Worm (Caenorhabditis elegans) whole organism, L3 larva: ENCODE measurements around the gene str-153.

Source experiments
- ZK546.5 ChIP-seq: sonication (generic microtip); optimal IDR thresholded peaks from 2 replicates; lab custom pipeline; 2017; ENCODE audit warnings: missing biosample characterization, missing genetic modification characterization
- aly-2 ChIP-seq: fragments of 150-350 bp; optimal IDR thresholded peaks from 2 replicates; lab custom pipeline; 2014; ENCODE audit warnings: missing biosample characterization, missing genetic modification characterization
- elt-1 ChIP-seq: fragments of 150-350 bp; optimal IDR thresholded peaks from 2 replicates; lab custom pipeline; 2014; ENCODE audit warnings: missing biosample characterization, missing genetic modification characterization
- lin-39 ChIP-seq: fragments of 150-350 bp; optimal IDR thresholded peaks from 2 replicates; lab custom pipeline; 2018; ENCODE audit warnings: missing biosample characterization, missing genetic modification reagents, missing genetic modification characterization
- lsy-12 ChIP-seq: sonication (generic microtip); optimal IDR thresholded peaks from 2 replicates; lab custom pipeline; 2016; ENCODE audit warnings: mild to moderate bottlenecking, missing genetic modification characterization, missing compliant biosample characterization
- nfya-1 ChIP-seq: sonication (generic microtip); optimal IDR thresholded peaks from 2 replicates; lab custom pipeline; 2017; ENCODE audit warnings: missing genetic modification characterization, mild to moderate bottlenecking, missing compliant biosample characterization, antibody characterized with exemption, moderate library complexity; ENCODE audit not compliant: insufficient read depth
- nhr-23 ChIP-seq: fragments of 150-350 bp; optimal IDR thresholded peaks from 2 replicates; lab custom pipeline; 2014; ENCODE audit warnings: missing biosample characterization, missing genetic modification reagents, missing genetic modification characterization
- pqm-1 ChIP-seq: fragments of 150-350 bp; optimal IDR thresholded peaks from 2 replicates; lab custom pipeline; 2017; ENCODE audit warnings: missing biosample characterization, missing genetic modification characterization, inconsistent platforms
- unc-39 ChIP-seq: sonication (generic microtip); optimal IDR thresholded peaks from 4 replicates; lab custom pipeline; 2017; ENCODE audit warnings: missing biosample characterization, missing genetic modification characterization
- ztf-4 ChIP-seq: fragments of 150-350 bp; optimal IDR thresholded peaks from 2 replicates; lab custom pipeline; 2014; ENCODE audit warnings: missing biosample characterization, missing genetic modification characterization

DNA sequence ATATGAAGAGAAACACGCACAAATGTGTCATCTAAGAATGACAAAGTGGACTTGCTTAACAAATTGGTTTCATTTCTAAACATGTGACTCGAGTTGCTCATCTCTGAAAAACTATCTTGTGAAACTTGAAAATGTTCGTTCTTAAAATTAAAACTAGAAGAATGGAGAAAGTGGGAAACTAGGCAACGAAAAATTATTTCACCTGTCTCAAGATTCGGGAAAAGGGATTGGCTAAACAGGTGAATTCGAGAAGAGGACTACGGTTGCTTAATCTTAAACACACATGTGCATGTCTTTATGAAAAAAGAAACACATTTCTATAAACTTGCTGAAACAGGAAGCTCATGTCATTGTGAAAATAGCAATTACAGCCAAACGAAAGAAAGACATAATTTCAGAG lies 46.8 kb downstream of the str-153 start, which contains the start of gene srz-24:
- no peak for TF ChIP-seq unc-39 (tag; lab: Kevin White, UChicago)
- TF ChIP-seq ztf-4 (tag; lab: Kevin White, UChicago): no peak
- TF ChIP-seq ZK546.5 (tag; lab: Kevin White, UChicago): no peak
- no peak for TF ChIP-seq lsy-12
- TF ChIP-seq elt-1 (tag; lab: Kevin White, UChicago): no peak
- no peak for TF ChIP-seq aly-2 (tag; lab: Kevin White, UChicago)
- no peak for TF ChIP-seq pqm-1 (tag; lab: Kevin White, UChicago)
- TF ChIP-seq lin-39: no peak
- TF ChIP-seq nfya-1 (tag; lab: Kevin White, UChicago): no peak
- TF ChIP-seq nhr-23: no peak
